Worm (Caenorhabditis elegans) whole organism, L2 larva: Measurements from ENCODE around the gene R12B2.13.
A peak's percentile ranks its signal among the peaks of the same experiment; 100 is the strongest.

ENCODE experiments used
- C34F6.9 ChIP-seq: fragments of 150-350 bp; optimal IDR thresholded peaks from 2 replicates; lab custom pipeline; 2014; ENCODE audit warnings: missing biosample characterization, missing genetic modification characterization
- F13H6.1 ChIP-seq: sonication (generic microtip); optimal IDR thresholded peaks from 2 replicates; lab custom pipeline; 2016; ENCODE audit warnings: missing genetic modification characterization, missing compliant biosample characterization
- R02D3.7 ChIP-seq: fragments of 150-350 bp; optimal IDR thresholded peaks from 2 replicates; lab custom pipeline; 2014; ENCODE audit warnings: missing biosample characterization, missing genetic modification characterization
- aly-2 ChIP-seq: fragments of 150-350 bp; optimal IDR thresholded peaks from 2 replicates; lab custom pipeline; 2014; ENCODE audit warnings: missing biosample characterization, missing genetic modification characterization
- ama-1 ChIP-seq: fragments of 150-350 bp; optimal IDR thresholded peaks from 2 replicates; lab custom pipeline; 2018; ENCODE audit warnings: inconsistent platforms
- ceh-82 ChIP-seq: fragments of 150-350 bp; optimal IDR thresholded peaks from 2 replicates; lab custom pipeline; 2014; ENCODE audit warnings: missing biosample characterization, missing genetic modification characterization
- crh-2 ChIP-seq: sonication (generic microtip); optimal IDR thresholded peaks from 2 replicates; lab custom pipeline; 2017; ENCODE audit warnings: missing biosample characterization, missing genetic modification characterization
- dmd-4 ChIP-seq: sonication (generic microtip); optimal IDR thresholded peaks from 2 replicates; lab custom pipeline; 2017; ENCODE audit warnings: missing biosample characterization, missing genetic modification characterization
- elt-1 ChIP-seq: fragments of 150-350 bp; optimal IDR thresholded peaks from 2 replicates; lab custom pipeline; 2014; ENCODE audit warnings: missing biosample characterization, missing genetic modification characterization
- elt-3 ChIP-seq: sonication (generic microtip); optimal IDR thresholded peaks from 2 replicates; lab custom pipeline; 2017; ENCODE audit warnings: missing biosample characterization, missing genetic modification characterization
- fos-1 ChIP-seq: fragments of 150-350 bp; optimal IDR thresholded peaks from 2 replicates; lab custom pipeline; 2014; ENCODE audit warnings: missing biosample characterization, missing genetic modification characterization
- gmeb-1 ChIP-seq: fragments of 150-350 bp; optimal IDR thresholded peaks from 2 replicates; lab custom pipeline; 2014; ENCODE audit warnings: missing biosample characterization, missing genetic modification characterization
- lin-11 ChIP-seq: fragments of 150-350 bp; sonication (generic microtip); optimal IDR thresholded peaks from 2 replicates; lab custom pipeline; 2014; ENCODE audit warnings: missing biosample characterization, missing genetic modification characterization, inconsistent platforms, mixed read lengths
- lin-13 ChIP-seq: fragments of 150-350 bp; optimal IDR thresholded peaks from 2 replicates; lab custom pipeline; 2014; ENCODE audit warnings: missing biosample characterization, missing genetic modification reagents, missing genetic modification characterization
- lin-39 ChIP-seq: fragments of 150-350 bp; optimal IDR thresholded peaks from 2 replicates; lab custom pipeline; 2014; ENCODE audit warnings: missing biosample characterization, missing genetic modification reagents, missing genetic modification characterization
- lsy-2 ChIP-seq, 2 experiments: fragments of 150-350 bp in 1 of 2; sonication (generic microtip) in 1 of 2; optimal IDR thresholded peaks; 2 replicates each; lab custom pipeline; 2014 to 2017; ENCODE audit warnings: missing biosample characterization in 2 of 2, missing genetic modification characterization in 2 of 2
- mab-5 ChIP-seq: fragments of 150-350 bp; optimal IDR thresholded peaks from 2 replicates; lab custom pipeline; 2014; ENCODE audit warnings: missing biosample characterization, missing genetic modification characterization
- mbf-1 ChIP-seq: sonication (generic microtip); optimal IDR thresholded peaks from 2 replicates; lab custom pipeline; 2017; ENCODE audit warnings: missing biosample characterization, missing genetic modification characterization
- mdl-1 ChIP-seq, 2 experiments: fragments of 150-350 bp in 1 of 2; sonication (generic microtip) in 1 of 2; optimal IDR thresholded peaks; 2 replicates each; lab custom pipeline; 2017; ENCODE audit warnings: missing biosample characterization in 2 of 2, missing genetic modification characterization in 2 of 2
- nhr-10 ChIP-seq: sonication (generic microtip); optimal IDR thresholded peaks from 2 replicates; lab custom pipeline; 2017; ENCODE audit warnings: missing biosample characterization, missing genetic modification characterization
- nhr-11 ChIP-seq: fragments of 150-350 bp; optimal IDR thresholded peaks from 2 replicates; lab custom pipeline; 2014; ENCODE audit warnings: missing biosample characterization, missing genetic modification characterization
- nhr-12 ChIP-seq: fragments of 150-350 bp; optimal IDR thresholded peaks from 2 replicates; lab custom pipeline; 2014; ENCODE audit warnings: missing biosample characterization, missing genetic modification characterization
- nhr-129 ChIP-seq: fragments of 150-350 bp; optimal IDR thresholded peaks from 2 replicates; lab custom pipeline; 2014; ENCODE audit warnings: missing biosample characterization, missing genetic modification characterization
- nhr-21 ChIP-seq: fragments of 150-350 bp; optimal IDR thresholded peaks from 2 replicates; lab custom pipeline; 2014; ENCODE audit warnings: missing biosample characterization, missing genetic modification characterization
- nhr-23 ChIP-seq: fragments of 150-350 bp; optimal IDR thresholded peaks from 2 replicates; lab custom pipeline; 2014; ENCODE audit warnings: missing biosample characterization, missing genetic modification reagents, missing genetic modification characterization
- nhr-237 ChIP-seq: fragments of 150-350 bp; optimal IDR thresholded peaks from 2 replicates; lab custom pipeline; 2014; ENCODE audit warnings: missing biosample characterization, missing genetic modification characterization
- nhr-25 ChIP-seq: fragments of 150-350 bp; sonication (generic microtip); optimal IDR thresholded peaks from 3 replicates; lab custom pipeline; 2014; ENCODE audit warnings: missing biosample characterization, missing genetic modification characterization
- peb-1 ChIP-seq: fragments of 150-350 bp; optimal IDR thresholded peaks from 2 replicates; lab custom pipeline; 2014; ENCODE audit warnings: missing biosample characterization, missing genetic modification characterization
- sem-4 ChIP-seq: fragments of 150-350 bp; optimal IDR thresholded peaks from 2 replicates; lab custom pipeline; 2014; ENCODE audit warnings: missing biosample characterization, missing genetic modification reagents, missing genetic modification characterization
- sma-3 ChIP-seq: sonication (generic microtip); optimal IDR thresholded peaks from 2 replicates; lab custom pipeline; 2016; ENCODE audit warnings: missing genetic modification reagents, missing genetic modification characterization, missing compliant biosample characterization
- sma-9 ChIP-seq, 2 experiments: fragments of 150-350 bp in 1 of 2; sonication (generic microtip) in 1 of 2; optimal IDR thresholded peaks; 2 replicates each; lab custom pipeline; 2014 to 2016; ENCODE audit warnings: missing genetic modification characterization in 2 of 2, mild to moderate bottlenecking in 1 of 2, missing biosample characterization in 1 of 2, missing compliant biosample characterization in 1 of 2, missing genetic modification reagents in 1 of 2, moderate library complexity in 1 of 2
- unc-39 ChIP-seq: fragments of 150-350 bp; optimal IDR thresholded peaks from 2 replicates; lab custom pipeline; 2014; ENCODE audit warnings: missing biosample characterization, missing genetic modification characterization
- unc-55 ChIP-seq: fragments of 150-350 bp; sonication (generic microtip); optimal IDR thresholded peaks from 3 replicates; lab custom pipeline; 2014; ENCODE audit warnings: missing biosample characterization, missing genetic modification reagents, missing genetic modification characterization
- unc-62 ChIP-seq: fragments of 150-350 bp; optimal IDR thresholded peaks from 2 replicates; lab custom pipeline; 2014; ENCODE audit warnings: missing biosample characterization, missing genetic modification reagents, missing genetic modification characterization
- zag-1 ChIP-seq: fragments of 150-350 bp; optimal IDR thresholded peaks from 2 replicates; lab custom pipeline; 2014; ENCODE audit warnings: missing biosample characterization, missing genetic modification characterization
- ztf-1 ChIP-seq: fragments of 200-800 bp; sonication (Bioruptor generic); conservative IDR thresholded peaks from 2 replicates; pipeline ENCODE4 v1.3.6; 2022; ENCODE audit warnings: missing genetic modification characterization, missing compliant biosample characterization
- ztf-11 ChIP-seq: sonication (generic microtip); optimal IDR thresholded peaks from 2 replicates; lab custom pipeline; 2017; ENCODE audit warnings: missing biosample characterization, missing genetic modification characterization
- ztf-4 ChIP-seq: fragments of 150-350 bp; optimal IDR thresholded peaks from 2 replicates; lab custom pipeline; 2014; ENCODE audit warnings: missing biosample characterization, missing genetic modification characterization

The R12B2.13 gene

DNA sequence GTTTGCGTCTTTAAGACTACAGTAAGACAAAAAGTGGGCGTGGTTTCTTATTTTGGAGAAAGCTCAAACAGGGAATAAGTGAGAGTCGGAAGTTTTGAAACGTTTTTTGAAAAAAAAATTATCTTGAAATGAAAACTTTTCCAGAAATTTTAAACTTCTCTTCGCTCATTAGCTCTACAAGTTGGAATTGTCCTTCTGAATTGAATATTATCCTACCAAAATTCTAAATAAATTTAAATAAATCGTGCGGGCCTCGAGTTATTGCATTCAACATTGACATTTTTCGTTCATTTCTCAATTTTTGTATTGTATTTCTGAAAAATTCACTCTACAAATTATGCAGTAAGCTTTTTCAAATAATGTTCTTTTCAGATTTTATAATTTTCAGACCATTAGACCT lies 28.0 kb downstream of the R12B2.13 start, which contains the start of gene R12B2.3:
R12B2.3 (plus strand) TSS at position 301 of the 400 bp plus-strand sequence.
- TF ChIP-seq C34F6.9 (tag; lab: Kevin White, UChicago), result no peak
- no peak for TF ChIP-seq elt-3 (tag; lab: Kevin White, UChicago)
- TF ChIP-seq F13H6.1, result no peak
- no peak for TF ChIP-seq sma-9 (GFP tag; optimal IDR thresholded peaks at IDR 0.05; lab: Kevin White, UChicago)
- no peak for TF ChIP-seq sma-9 (tag; optimal IDR thresholded peaks at IDR 0.05; lab: Kevin White, UChicago)
- TF ChIP-seq ceh-82, result no peak

- no peak for TF ChIP-seq crh-2 (tag; lab: Kevin White, UChicago)
- TF ChIP-seq C34F6.9 (tag; lab: Kevin White, UChicago), result peak; percentile 44
- TF ChIP-seq sma-9 (GFP tag; optimal IDR thresholded peaks at IDR 0.05; lab: Kevin White, UChicago), result no peak
- TF ChIP-seq sma-9 (tag; optimal IDR thresholded peaks at IDR 0.05; lab: Kevin White, UChicago), result no peak
- TF ChIP-seq gmeb-1 (tag; lab: Kevin White, UChicago), result peak; percentile 47
These were observed 30.3 kb downstream of the R12B2.13 start, which contains the start of the genes polq-1 and him-10 for ce11 chrIII:5802971-5803370. TSS of gene polq-1 (minus strand) at chrIII:5803160. TSS of gene him-10 (plus strand) at chrIII:5803260.

- no peak for TF ChIP-seq lsy-2 (tag; optimal IDR thresholded peaks at IDR 0.05; lab: Kevin White, UChicago)
- no peak for TF ChIP-seq lin-13 (GFP tag; lab: Kevin White, UChicago)
- no peak for TF ChIP-seq nhr-10
- TF ChIP-seq elt-3 (tag; lab: Kevin White, UChicago), result no peak
- no peak for TF ChIP-seq unc-55 (GFP tag; lab: Kevin White, UChicago)
- no peak for TF ChIP-seq aly-2 (tag; lab: Kevin White, UChicago)
- TF ChIP-seq nhr-237 (tag; lab: Kevin White, UChicago), result no peak
- no peak for TF ChIP-seq R02D3.7 (tag; lab: Kevin White, UChicago)
- TF ChIP-seq sma-9 (GFP tag; optimal IDR thresholded peaks at IDR 0.05; lab: Kevin White, UChicago), result no peak
- no peak for TF ChIP-seq sma-9 (tag; optimal IDR thresholded peaks at IDR 0.05; lab: Kevin White, UChicago)
- TF ChIP-seq peb-1 (tag; lab: Kevin White, UChicago), result no peak
These were observed 34.5 kb downstream of the R12B2.13 start, which contains the start of gene ceh-10 for ce11 chrIII:5798747-5799146. TSS of gene ceh-10 (plus strand) at chrIII:5799047.

- TF ChIP-seq mdl-1 (tag; optimal IDR thresholded peaks at IDR 0.05; lab: Kevin White, UChicago), result no peak
- no peak for TF ChIP-seq C34F6.9 (tag; lab: Kevin White, UChicago)
- TF ChIP-seq nhr-21 (tag; lab: Kevin White, UChicago), result no peak
- no peak for TF ChIP-seq gmeb-1 (tag; lab: Kevin White, UChicago)
- TF ChIP-seq elt-1, result no peak
- no peak for TF ChIP-seq nhr-25
- no peak for TF ChIP-seq unc-62 (GFP tag; lab: Kevin White, UChicago)
- no peak for TF ChIP-seq ztf-4 (tag; lab: Kevin White, UChicago)
- TF ChIP-seq R02D3.7 (tag; lab: Kevin White, UChicago), result no peak
- no peak for TF ChIP-seq lin-11
- no peak for TF ChIP-seq nhr-129 (tag; lab: Kevin White, UChicago)
- TF ChIP-seq unc-39 (tag; lab: Kevin White, UChicago), result no peak
- no peak for TF ChIP-seq zag-1 (tag; lab: Kevin White, UChicago)
These were observed 38.3 kb downstream of the R12B2.13 start for ce11 chrIII:5794982-5795381.

- no peak for TF ChIP-seq aly-2 (tag; lab: Kevin White, UChicago)
- no peak for TF ChIP-seq sma-3 (GFP tag; lab: Kevin White, UChicago)
- no peak for TF ChIP-seq R02D3.7 (tag; lab: Kevin White, UChicago)
- TF ChIP-seq, all 48 proteins: peak for 0
These were observed 42.7 kb downstream of the R12B2.13 start, which contains the start of gene rev-3 for ce11 chrIII:5790550-5790949. TSS of gene rev-3 (minus strand) at chrIII:5790650.

- TF ChIP-seq unc-55 (GFP tag; lab: Kevin White, UChicago) (peak; percentile 82), sma-9 (GFP tag; optimal IDR thresholded peaks at IDR 0.05; lab: Kevin White, UChicago) (peak; percentile 81), sma-9 (tag; optimal IDR thresholded peaks at IDR 0.05; lab: Kevin White, UChicago) (no peak), nhr-237 (tag; lab: Kevin White, UChicago) (no peak), lin-39 (tag; lab: Kevin White, UChicago) (no peak), nhr-11 (tag; lab: Kevin White, UChicago) (no peak), nhr-12 (no peak), mbf-1 (tag; lab: Kevin White, UChicago) (no peak), nhr-23 (tag; lab: Kevin White, UChicago) (no peak), elt-3 (tag; lab: Kevin White, UChicago) (no peak), dmd-4 (no peak), fos-1 (tag; lab: Kevin White, UChicago) (peak; percentile 19), R02D3.7 (tag; lab: Kevin White, UChicago) (peak; percentile 35), lin-11 (peak; percentile 71), aly-2 (tag; lab: Kevin White, UChicago) (no peak), ztf-11 (tag; lab: Kevin White, UChicago) (no peak), lin-13 (GFP tag; lab: Kevin White, UChicago) (peak; percentile 67), unc-39 (tag; lab: Kevin White, UChicago) (no peak), ztf-4 (tag; lab: Kevin White, UChicago) (peak; percentile 46), peb-1 (tag; lab: Kevin White, UChicago) (no peak), mab-5 (tag; lab: Kevin White, UChicago) (peak; percentile 33), sem-4 (peak; percentile 58), ama-1 (no peak), nhr-21 (tag; lab: Kevin White, UChicago) (peak; percentile 55), ztf-1 (GFP tag; lab: Robert Waterston, UW) (no peak), lsy-2 (tag; optimal IDR thresholded peaks at IDR 0.05; lab: Kevin White, UChicago) (peak; percentile 81 to 83), zag-1 (tag; lab: Kevin White, UChicago) (peak; percentile 23)
These were observed 47.9 kb downstream of the R12B2.13 start, which contains the start of gene Y37B11A.3 for ce11 chrIII:5785273-5785929. TSS of gene Y37B11A.3 (minus strand) at chrIII:5785323.
